Fruit fly (Drosophila melanogaster): ENCODE data around the gene CG17258.
A peak's percentile ranks its signal among the peaks of the same experiment; 100 is the strongest.

CG17258 gene

DNA sequence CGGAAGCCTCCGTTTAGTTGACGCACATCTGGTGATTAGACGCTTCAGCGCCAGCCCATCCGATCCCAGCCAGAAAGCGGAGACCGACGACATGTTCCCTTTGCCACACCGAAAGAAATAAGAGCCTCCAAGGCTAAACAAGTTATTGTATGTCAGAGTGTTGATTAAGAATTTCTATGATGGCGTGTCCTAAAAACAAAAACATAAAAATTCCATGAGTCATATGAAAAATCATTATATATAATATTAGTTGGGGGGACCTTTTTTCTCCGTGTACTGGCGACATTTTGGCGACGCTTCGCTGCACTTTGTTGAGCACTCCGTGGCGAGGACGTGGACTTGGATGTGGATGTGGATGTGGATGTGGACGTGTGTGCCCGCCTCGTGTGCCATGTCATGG, 22.4 kb downstream of the CG17258 start (continued):
- TF ChIP-seq Pdp1 (GFP tag; optimal IDR thresholded peaks at IDR 0.05) (no peak), da (GFP tag; optimal IDR thresholded peaks at IDR 0.05) (no peak), Dfd (GFP tag; optimal IDR thresholded peaks at IDR 0.05) (no peak), Bdp1 (GFP tag; optimal IDR thresholded peaks at IDR 0.05) (no peak), CG10274 (GFP tag; optimal IDR thresholded peaks at IDR 0.05) (no peak), Awh (GFP tag; IDR thresholded peaks at IDR 0.05) (no peak), az2 (GFP tag; optimal IDR thresholded peaks at IDR 0.05) (peak; percentile 13), pho (GFP tag; optimal IDR thresholded peaks at IDR 0.05) (no peak), pan (optimal IDR thresholded peaks at IDR 0.05) (no peak), pan (GFP tag; optimal IDR thresholded peaks at IDR 0.05 in 1 of 2, IDR thresholded peaks at IDR 0.05 in 1 of 2) (peak in 1 of 2 experiments; percentile 27), en (GFP tag; optimal IDR thresholded peaks at IDR 0.05) (no peak), ab (GFP tag; optimal IDR thresholded peaks at IDR 0.05) (no peak), Atf3 (GFP tag; optimal IDR thresholded peaks at IDR 0.05) (no peak), CG11723 (GFP tag; optimal IDR thresholded peaks at IDR 0.05) (no peak), Six4 (GFP tag; optimal IDR thresholded peaks at IDR 0.05) (no peak), Opbp (GFP tag; IDR thresholded peaks at IDR 0.05; ENCODE audit: partially characterized antibody) (no peak), Abd-B (GFP tag; optimal IDR thresholded peaks at IDR 0.05) (no peak), Side (GFP tag; optimal IDR thresholded peaks at IDR 0.05) (no peak), MBD-R2 (GFP tag; IDR thresholded peaks at IDR 0.05) (no peak), CHES-1-like (GFP tag; optimal IDR thresholded peaks at IDR 0.05) (no peak), slp2 (GFP tag; optimal IDR thresholded peaks at IDR 0.05) (no peak), CG4404 (GFP tag; IDR thresholded peaks at IDR 0.05) (0 out of 2 replicates have a peak, but pooled peaks have one; percentile 37), ac (GFP tag; optimal IDR thresholded peaks at IDR 0.05) (no peak), CG10321 (GFP tag; IDR thresholded peaks at IDR 0.05) (no peak), Eip74EF (GFP tag; optimal IDR thresholded peaks at IDR 0.05) (no peak), slou (GFP tag; optimal IDR thresholded peaks at IDR 0.05) (no peak), shn (GFP tag; optimal IDR thresholded peaks at IDR 0.05) (no peak), CG8944 (GFP tag; optimal IDR thresholded peaks at IDR 0.05) (no peak), CG31224 (GFP tag; IDR thresholded peaks at IDR 0.05) (no peak), CG30020 (tag; optimal IDR thresholded peaks at IDR 0.05) (no peak), Dip3 (GFP tag; optimal IDR thresholded peaks at IDR 0.05) (no peak), Doc2 (GFP tag; IDR thresholded peaks at IDR 0.05) (no peak), Poxn (GFP tag; IDR thresholded peaks at IDR 0.05) (no peak), CG31441 (GFP tag; IDR thresholded peaks at IDR 0.05) (peak; percentile 45), CG18262 (tag; optimal IDR thresholded peaks at IDR 0.05) (peak; percentile 42), wek (GFP tag; optimal IDR thresholded peaks at IDR 0.05) (no peak), gro (GFP tag; optimal IDR thresholded peaks at IDR 0.05) (no peak), CG7928 (GFP tag; optimal IDR thresholded peaks at IDR 0.05) (no peak), CG10543 (GFP tag; optimal IDR thresholded peaks at IDR 0.05) (no peak), mld (GFP tag; IDR thresholded peaks at IDR 0.05; ENCODE audit: partially characterized antibody) (no peak), CG13287 (GFP tag; IDR thresholded peaks at IDR 0.05; ENCODE audit: partially characterized antibody) (no peak), CG12659 (GFP tag; optimal IDR thresholded peaks at IDR 0.05) (no peak), br (optimal IDR thresholded peaks at IDR 0.05) (no peak), crc (GFP tag; optimal IDR thresholded peaks at IDR 0.05) (no peak), CG13296 (GFP tag; optimal IDR thresholded peaks at IDR 0.05) (no peak), klu (GFP tag; IDR thresholded peaks at IDR 0.05) (no peak), Elba2 (GFP tag; optimal IDR thresholded peaks at IDR 0.05) (no peak), vvl (GFP tag; IDR thresholded peaks at IDR 0.05) (peak; percentile 56; the same call in 1 of the 2 replicates), emc (GFP tag; optimal IDR thresholded peaks at IDR 0.05) (no peak), CG43689 (GFP tag; IDR thresholded peaks at IDR 0.05) (no peak), CG32767 (GFP tag; IDR thresholded peaks at IDR 0.05) (no peak), CG32772 (GFP tag; IDR thresholded peaks at IDR 0.05) (0 out of 2 replicates have a peak, but pooled peaks have one; percentile 27), jumu (GFP tag; optimal IDR thresholded peaks at IDR 0.05) (no peak)
